Worm (Caenorhabditis elegans) whole organism, L1 larva: ENCODE measurements around the gene C07C7.3.

Experiments used
- aha-1 ChIP-seq: fragments of 150-350 bp; optimal IDR thresholded peaks from 2 replicates; lab custom pipeline; 2014; ENCODE audit warnings: missing biosample characterization, missing genetic modification characterization
- efl-1 ChIP-seq, 4 experiments: fragments of 150-350 bp; optimal IDR thresholded peaks in 3 of 4; peaks in 1 of 4; 1 replicate in 1 of 4; 2 replicates in 3 of 4; lab custom pipeline; 2014; ENCODE audit warnings: missing biosample characterization in 2 of 4, missing genetic modification characterization in 2 of 4, missing genetic modification reagents in 2 of 4
- elt-3 ChIP-seq, 6 experiments: fragments of 150-350 bp in 1 of 6; sonication (generic microtip); optimal IDR thresholded peaks; 2 replicates each; lab custom pipeline; 2017 to 2018; ENCODE audit warnings: missing biosample characterization in 6 of 6, missing genetic modification characterization in 6 of 6, inconsistent platforms in 1 of 6
- lin-14 ChIP-seq: fragments of 200-800 bp; sonication (Bioruptor generic); optimal IDR thresholded peaks from 2 replicates; lab custom pipeline; 2018; ENCODE audit warnings: mild to moderate bottlenecking, missing genetic modification characterization, moderate library complexity, missing compliant biosample characterization
- lin-15B ChIP-seq: fragments of 150-350 bp; sonication (generic microtip); optimal IDR thresholded peaks from 3 replicates; lab custom pipeline; 2014; ENCODE audit warnings: missing biosample characterization, missing genetic modification characterization
- lsy-2 ChIP-seq, 2 experiments: fragments of 150-350 bp; optimal IDR thresholded peaks; 2 replicates each; lab custom pipeline; 2014; ENCODE audit warnings: missing biosample characterization in 2 of 2, missing genetic modification characterization in 2 of 2
- mdl-1 ChIP-seq, 2 experiments: fragments of 150-350 bp; optimal IDR thresholded peaks; 2 replicates each; lab custom pipeline; 2014 to 2017; ENCODE audit warnings: missing biosample characterization in 2 of 2, missing genetic modification characterization in 2 of 2, inconsistent platforms in 1 of 2
- nhr-11 ChIP-seq: fragments of 150-350 bp; optimal IDR thresholded peaks from 2 replicates; lab custom pipeline; 2014; ENCODE audit warnings: missing biosample characterization, missing genetic modification characterization
- nhr-12 ChIP-seq: sonication (generic microtip); optimal IDR thresholded peaks from 2 replicates; lab custom pipeline; 2017; ENCODE audit warnings: missing biosample characterization, missing genetic modification characterization
- nhr-90 ChIP-seq: sonication (generic microtip); optimal IDR thresholded peaks from 2 replicates; lab custom pipeline; 2016; ENCODE audit warnings: mild to moderate bottlenecking, missing genetic modification characterization, missing compliant biosample characterization; ENCODE audit not compliant: poor library complexity
- unc-62 ChIP-seq: fragments of 150-350 bp; optimal IDR thresholded peaks from 2 replicates; lab custom pipeline; 2014; ENCODE audit warnings: missing biosample characterization, missing genetic modification reagents, missing genetic modification characterization

ce11 chrIV:9154263-9154662, 11.6 kb upstream of the C07C7.3 start, which contains the start of gene F23B2.10:
- TF ChIP-seq efl-1 (optimal IDR thresholded peaks at IDR 0.05; lab: Kevin White, UChicago) (no peak), efl-1 (GFP tag; optimal IDR thresholded peaks at IDR 0.05 in 1 of 2; lab: Kevin White, UChicago) (no peak), mdl-1 (tag; optimal IDR thresholded peaks at IDR 0.05; lab: Kevin White, UChicago) (no peak), nhr-12 (tag; lab: Kevin White, UChicago) (no peak), unc-62 (GFP tag; lab: Kevin White, UChicago) (no peak), lsy-2 (tag; optimal IDR thresholded peaks at IDR 0.05; lab: Kevin White, UChicago) (no peak), nhr-11 (tag; lab: Kevin White, UChicago) (no peak), nhr-90 (tag; lab: Kevin White, UChicago) (no peak), lin-15B (no peak), elt-3 (tag; optimal IDR thresholded peaks at IDR 0.05; lab: Kevin White, UChicago) (no peak), lin-14 (GFP tag; lab: Kevin White, UChicago) (no peak), aha-1 (tag; lab: Kevin White, UChicago) (no peak)
